Worm (Caenorhabditis elegans) whole organism, late embryonic: Measurements from ENCODE around the gene ilys-5.
A peak's percentile ranks its signal among the peaks of the same experiment; 100 is the strongest.

Experiments used
- C08G9.2 ChIP-seq: sonication (generic microtip); optimal IDR thresholded peaks from 2 replicates; lab custom pipeline; 2016; ENCODE audit warnings: mild to moderate bottlenecking, missing genetic modification characterization, moderate library complexity, missing compliant biosample characterization
- K09A11.1 ChIP-seq: sonication (generic microtip); optimal IDR thresholded peaks from 2 replicates; lab custom pipeline; 2017; ENCODE audit warnings: antibody characterized with exemption, mild to moderate bottlenecking, missing genetic modification characterization, missing compliant biosample characterization; ENCODE audit not compliant: insufficient read depth
- T23F11.4 ChIP-seq: fragments of 200-800 bp; sonication (Bioruptor generic); optimal IDR thresholded peaks from 2 replicates; lab custom pipeline; 2018; ENCODE audit warnings: mild to moderate bottlenecking, missing genetic modification characterization, missing compliant biosample characterization
- Y22D7AL.16 ChIP-seq: sonication (generic microtip); optimal IDR thresholded peaks from 2 replicates; lab custom pipeline; 2016; ENCODE audit warnings: missing genetic modification characterization, missing compliant biosample characterization
- ahr-1 ChIP-seq: sonication (generic microtip); optimal IDR thresholded peaks from 2 replicates; lab custom pipeline; 2016; ENCODE audit warnings: missing genetic modification characterization, missing compliant biosample characterization
- ama-1 ChIP-seq: fragments of 150-350 bp; optimal IDR thresholded peaks from 2 replicates; lab custom pipeline; 2014
- ceh-14 ChIP-seq: sonication (generic microtip); optimal IDR thresholded peaks from 2 replicates; lab custom pipeline; 2016; ENCODE audit warnings: missing genotype, missing genetic modification characterization, missing compliant biosample characterization
- ceh-19 ChIP-seq: fragments of 200-800 bp; sonication (Bioruptor generic); optimal IDR thresholded peaks from 2 replicates; lab custom pipeline; 2018; ENCODE audit warnings: mild to moderate bottlenecking, missing genetic modification characterization, missing compliant biosample characterization
- ceh-24 ChIP-seq: sonication (generic microtip); optimal IDR thresholded peaks from 2 replicates; lab custom pipeline; 2016; ENCODE audit warnings: mild to moderate bottlenecking, missing genetic modification characterization, missing compliant biosample characterization
- ceh-34 ChIP-seq: sonication (generic microtip); optimal IDR thresholded peaks from 2 replicates; lab custom pipeline; 2016; ENCODE audit warnings: mild to moderate bottlenecking, missing genetic modification characterization, missing compliant biosample characterization
- ceh-45 ChIP-seq: fragments of 200-800 bp; sonication (Bioruptor generic); IDR thresholded peaks from 2 replicates; pipeline ENCODE4 v1.3.6; 2022; ENCODE audit warnings: missing genetic modification reagents, missing genetic modification characterization, missing compliant biosample characterization
- ceh-48 ChIP-seq: sonication (generic microtip); optimal IDR thresholded peaks from 2 replicates; lab custom pipeline; 2016; ENCODE audit warnings: missing genetic modification characterization, inconsistent platforms, missing compliant biosample characterization
- ceh-9 ChIP-seq: sonication (generic microtip); optimal IDR thresholded peaks from 2 replicates; lab custom pipeline; 2016; ENCODE audit warnings: mild to moderate bottlenecking, missing genetic modification characterization, inconsistent platforms, missing compliant biosample characterization
- dve-1 ChIP-seq: sonication (generic microtip); optimal IDR thresholded peaks from 2 replicates; lab custom pipeline; 2017; ENCODE audit warnings: antibody characterized with exemption, mild to moderate bottlenecking, missing genetic modification characterization, missing compliant biosample characterization
- elt-2 ChIP-seq: sonication (generic microtip); optimal IDR thresholded peaks from 2 replicates; lab custom pipeline; 2016; ENCODE audit warnings: missing genetic modification reagents, missing genetic modification characterization, missing compliant biosample characterization
- elt-4 ChIP-seq: sonication (generic microtip); optimal IDR thresholded peaks from 2 replicates; lab custom pipeline; 2016; ENCODE audit warnings: missing genetic modification characterization, missing compliant biosample characterization
- eyg-1 ChIP-seq: sonication (generic microtip); optimal IDR thresholded peaks from 2 replicates; lab custom pipeline; 2016; ENCODE audit warnings: missing genotype, missing genetic modification characterization, missing compliant biosample characterization
- fax-1 ChIP-seq: sonication (generic microtip); optimal IDR thresholded peaks from 2 replicates; lab custom pipeline; 2016; ENCODE audit warnings: missing genotype, missing genetic modification characterization, missing compliant biosample characterization
- fkh-10 ChIP-seq: fragments of 150-350 bp; optimal IDR thresholded peaks from 2 replicates; lab custom pipeline; 2014; ENCODE audit warnings: missing biosample characterization, missing genetic modification reagents, missing genetic modification characterization
- hlh-13 ChIP-seq: fragments of 200-800 bp; sonication (Bioruptor generic); optimal IDR thresholded peaks from 2 replicates; lab custom pipeline; 2018; ENCODE audit warnings: mild to moderate bottlenecking, missing genetic modification characterization, missing compliant biosample characterization
- hlh-15 ChIP-seq: sonication (generic microtip); optimal IDR thresholded peaks from 2 replicates; lab custom pipeline; 2016; ENCODE audit warnings: missing genetic modification characterization, missing compliant biosample characterization
- hlh-30 ChIP-seq: sonication (generic microtip); optimal IDR thresholded peaks from 2 replicates; lab custom pipeline; 2017; ENCODE audit warnings: antibody characterized with exemption, missing genetic modification characterization, missing compliant biosample characterization; ENCODE audit not compliant: insufficient read depth
- hlh-6 ChIP-seq: sonication (generic microtip); optimal IDR thresholded peaks from 2 replicates; lab custom pipeline; 2016; ENCODE audit warnings: missing genotype, missing genetic modification characterization, missing compliant biosample characterization
- hlh-8 ChIP-seq: sonication (generic microtip); optimal IDR thresholded peaks from 2 replicates; lab custom pipeline; 2016; ENCODE audit warnings: missing genotype, missing genetic modification characterization, missing compliant biosample characterization
- lim-6 ChIP-seq: sonication (generic microtip); optimal IDR thresholded peaks from 2 replicates; lab custom pipeline; 2016; ENCODE audit warnings: missing genetic modification characterization, missing compliant biosample characterization
- mec-3 ChIP-seq: sonication (generic microtip); optimal IDR thresholded peaks from 2 replicates; lab custom pipeline; 2016; ENCODE audit warnings: borderline replicate concordance, missing genetic modification characterization, missing compliant biosample characterization
- nhr-232 ChIP-seq: sonication (generic microtip); optimal IDR thresholded peaks from 2 replicates; lab custom pipeline; 2016; ENCODE audit warnings: missing genetic modification characterization, missing compliant biosample characterization
- pag-3 ChIP-seq: sonication (generic microtip); optimal IDR thresholded peaks from 2 replicates; lab custom pipeline; 2016; ENCODE audit warnings: missing compliant biosample characterization, missing genetic modification characterization, borderline replicate concordance
- pha-2 ChIP-seq: sonication (generic microtip); optimal IDR thresholded peaks from 2 replicates; lab custom pipeline; 2017; ENCODE audit warnings: mild to moderate bottlenecking, missing genetic modification characterization, missing compliant biosample characterization
- pros-1 ChIP-seq: fragments of 150-350 bp; optimal IDR thresholded peaks from 2 replicates; lab custom pipeline; 2014; ENCODE audit warnings: missing biosample characterization, missing genetic modification reagents, missing genetic modification characterization
- sdc-2 ChIP-seq: sonication (generic microtip); optimal IDR thresholded peaks from 2 replicates; lab custom pipeline; 2016; ENCODE audit warnings: missing genotype, missing genetic modification characterization, missing compliant biosample characterization
- sox-4 ChIP-seq: sonication (generic microtip); optimal IDR thresholded peaks from 2 replicates; lab custom pipeline; 2017; ENCODE audit warnings: mild to moderate bottlenecking, missing genetic modification characterization, inconsistent platforms, missing compliant biosample characterization
- tbx-7 ChIP-seq: sonication (generic microtip); optimal IDR thresholded peaks from 2 replicates; lab custom pipeline; 2016; ENCODE audit warnings: missing genotype, missing genetic modification characterization, missing compliant biosample characterization
- ttx-3 ChIP-seq: sonication (generic microtip); optimal IDR thresholded peaks from 2 replicates; lab custom pipeline; 2016; ENCODE audit warnings: missing genetic modification reagents, missing genetic modification characterization, missing compliant biosample characterization
- unc-42 ChIP-seq: sonication (generic microtip); optimal IDR thresholded peaks from 2 replicates; lab custom pipeline; 2016; ENCODE audit warnings: missing genotype, missing genetic modification characterization, missing compliant biosample characterization
- ztf-16 ChIP-seq: sonication (generic microtip); optimal IDR thresholded peaks from 2 replicates; lab custom pipeline; 2017; ENCODE audit warnings: missing genetic modification characterization, missing compliant biosample characterization

Gene ilys-5

ce11 chrX:6569624-6570023, 33.0 kb upstream of the ilys-5 start, which contains the start of gene dop-3:
TSS of gene dop-3 (minus strand) at chrX:6569724.
- TF ChIP-seq sdc-2 = no peak

DNA sequence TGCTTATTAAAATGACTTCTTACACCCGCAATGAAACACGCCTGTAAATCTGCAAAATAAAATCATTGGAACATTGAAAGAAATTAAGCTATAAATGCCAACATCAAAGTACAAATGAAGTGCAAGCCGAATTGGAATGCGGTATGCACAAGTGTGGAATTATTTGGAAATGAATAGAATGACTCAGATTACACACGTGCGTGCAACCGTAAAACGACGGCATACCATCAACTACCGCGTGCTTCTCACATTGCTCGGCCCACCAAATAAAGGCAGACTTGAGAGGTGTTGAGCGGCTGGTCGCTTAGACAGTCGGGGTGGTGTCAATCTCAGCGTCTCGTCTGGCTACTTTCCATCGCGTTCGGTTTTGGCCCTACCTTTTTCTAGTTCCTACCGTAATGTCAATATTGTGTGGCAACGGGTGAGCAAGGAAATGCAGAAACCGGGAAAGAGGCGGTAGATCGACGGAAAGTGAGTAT, 25.8 kb upstream of the ilys-5 start, which contains the start of gene aaim-1:
TSS of gene aaim-1 (minus strand) at position 51 of the 479 bp plus-strand sequence.
- TF ChIP-seq ceh-34 (tag; lab: Kevin White, UChicago) (peak; percentile 32), mec-3 (tag; lab: Kevin White, UChicago) (no peak)

DNA sequence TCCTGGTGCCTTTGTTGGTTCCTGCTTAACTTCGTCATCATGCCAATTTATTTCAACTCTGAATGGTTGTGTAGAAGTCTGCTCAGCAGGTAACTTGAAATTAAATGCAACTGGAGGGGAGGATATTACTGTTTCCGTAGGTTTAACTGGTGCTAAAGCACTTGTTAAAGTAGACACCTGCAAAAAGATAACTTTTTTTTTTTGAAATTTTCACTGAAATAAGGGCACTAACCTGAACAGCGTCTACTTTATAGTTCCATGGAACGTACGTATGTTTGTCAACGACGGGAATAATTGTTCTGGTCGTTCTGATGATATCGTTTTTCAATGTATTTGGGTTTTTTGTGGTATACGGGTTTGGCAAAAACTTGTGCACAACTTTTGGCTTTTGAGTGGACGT, 23.9 kb upstream of the ilys-5 start:
- TF ChIP-seq hlh-15 (tag; lab: Kevin White, UChicago) (no peak), hlh-8 (no peak), K09A11.1 (tag; lab: Kevin White, UChicago) (no peak), ceh-48 (no peak), T23F11.4 (GFP tag; lab: Kevin White, UChicago) (no peak), elt-4 (tag; lab: Kevin White, UChicago) (no peak), ceh-45 (no peak), ztf-16 (tag; lab: Kevin White, UChicago) (no peak), Y22D7AL.16 (tag; lab: Kevin White, UChicago) (no peak), ahr-1 (tag; lab: Kevin White, UChicago) (no peak), ceh-9 (no peak), ceh-19 (GFP tag; lab: Kevin White, UChicago) (no peak), ama-1 (no peak), dve-1 (no peak), elt-2 (no peak), pros-1 (tag; lab: Kevin White, UChicago) (no peak), ceh-14 (tag; lab: Kevin White, UChicago) (no peak), ceh-24 (tag; lab: Kevin White, UChicago) (no peak), C08G9.2 (tag; lab: Kevin White, UChicago) (no peak), hlh-6 (tag; lab: Kevin White, UChicago) (no peak)
- TF ChIP-seq, all 69 proteins: peak for 0

- TF ChIP-seq ceh-34 (tag; lab: Kevin White, UChicago) (no peak), sox-4 (no peak), pha-2 (tag; lab: Kevin White, UChicago) (no peak), Y22D7AL.16 (tag; lab: Kevin White, UChicago) (no peak), hlh-6 (tag; lab: Kevin White, UChicago) (no peak), pag-3 (no peak), ceh-19 (GFP tag; lab: Kevin White, UChicago) (no peak), lim-6 (tag; lab: Kevin White, UChicago) (no peak), fax-1 (tag; lab: Kevin White, UChicago) (no peak), hlh-13 (no peak), ttx-3 (tag; lab: Kevin White, UChicago) (no peak), hlh-30 (no peak), dve-1 (no peak), fkh-10 (no peak), tbx-7 (tag; lab: Kevin White, UChicago) (no peak), eyg-1 (tag; lab: Kevin White, UChicago) (no peak), sdc-2 (no peak), unc-42 (no peak), nhr-232 (tag; lab: Kevin White, UChicago) (no peak), K09A11.1 (tag; lab: Kevin White, UChicago) (no peak)
These were observed 17.0 kb upstream of the ilys-5 start for ce11 chrX:6553634-6554033.
